Worm (Caenorhabditis elegans) whole organism, L1 larva: ENCODE data around the gene C27D6.15.
A peak's percentile ranks its signal among the peaks of the same experiment; 100 is the strongest.

Experiments
- F16B12.6 ChIP-seq: fragments of 150-350 bp; optimal IDR thresholded peaks from 2 replicates; lab custom pipeline; 2014; ENCODE audit warnings: missing biosample characterization, missing genetic modification characterization
- alr-1 ChIP-seq: fragments of 200-800 bp; sonication (Bioruptor generic); optimal IDR thresholded peaks from 2 replicates; lab custom pipeline; 2018; ENCODE audit warnings: borderline replicate concordance, mild to moderate bottlenecking, missing genetic modification characterization, missing compliant biosample characterization
- aly-2 ChIP-seq: fragments of 150-350 bp; optimal IDR thresholded peaks from 2 replicates; lab custom pipeline; 2014; ENCODE audit warnings: missing biosample characterization, missing genetic modification characterization
- blmp-1 ChIP-seq: fragments of 150-350 bp; optimal IDR thresholded peaks from 2 replicates; lab custom pipeline; 2014; ENCODE audit warnings: missing biosample characterization, missing genetic modification characterization
- dpl-1 ChIP-seq, 3 experiments: fragments of 150-350 bp in 2 of 3; sonication (generic microtip) in 1 of 3; optimal IDR thresholded peaks; 2 replicates each; lab custom pipeline; 2014 to 2017; ENCODE audit warnings: missing biosample characterization in 3 of 3, missing genetic modification characterization in 3 of 3, missing genetic modification reagents in 3 of 3
- dsc-1 ChIP-seq: sonication (generic microtip); optimal IDR thresholded peaks from 2 replicates; lab custom pipeline; 2016; ENCODE audit warnings: mild to moderate bottlenecking, missing genetic modification characterization, missing compliant biosample characterization
- efl-1 ChIP-seq, 4 experiments: fragments of 150-350 bp; optimal IDR thresholded peaks in 3 of 4; peaks in 1 of 4; 1 replicate in 1 of 4; 2 replicates in 3 of 4; lab custom pipeline; 2014; ENCODE audit warnings: missing biosample characterization in 2 of 4, missing genetic modification characterization in 2 of 4, missing genetic modification reagents in 2 of 4
- efl-3 ChIP-seq: fragments of 200-800 bp; sonication (Bioruptor generic); optimal IDR thresholded peaks from 2 replicates; lab custom pipeline; 2018; ENCODE audit warnings: mild to moderate bottlenecking, missing genetic modification characterization, missing compliant biosample characterization
- elt-2 ChIP-seq: sonication (generic microtip); optimal IDR thresholded peaks from 2 replicates; lab custom pipeline; 2016; ENCODE audit warnings: missing genetic modification characterization, mild to moderate bottlenecking, inconsistent platforms, missing compliant biosample characterization, missing genetic modification reagents
- fkh-10 ChIP-seq: sonication (generic microtip); optimal IDR thresholded peaks from 2 replicates; lab custom pipeline; 2017; ENCODE audit warnings: missing biosample characterization, missing genetic modification reagents, missing genetic modification characterization
- fkh-8 ChIP-seq: sonication (generic microtip); optimal IDR thresholded peaks from 2 replicates; lab custom pipeline; 2016; ENCODE audit warnings: mild to moderate bottlenecking, missing genetic modification characterization, missing compliant biosample characterization
- fos-1 ChIP-seq: fragments of 150-350 bp; optimal IDR thresholded peaks from 2 replicates; lab custom pipeline; 2014; ENCODE audit warnings: missing biosample characterization, missing genetic modification characterization
- grh-1 ChIP-seq: fragments of 200-800 bp; sonication (Bioruptor generic); IDR thresholded peaks from 2 replicates; pipeline ENCODE4 v1.3.6; 2022; ENCODE audit warnings: missing genetic modification reagents, missing genetic modification characterization, missing compliant biosample characterization
- hlh-17 ChIP-seq: fragments of 200-800 bp; sonication (Bioruptor generic); optimal IDR thresholded peaks from 2 replicates; lab custom pipeline; 2018; ENCODE audit warnings: missing genetic modification characterization, mild to moderate bottlenecking, missing compliant biosample characterization, moderate library complexity, borderline replicate concordance
- hlh-4 ChIP-seq: sonication (generic microtip); optimal IDR thresholded peaks from 2 replicates; lab custom pipeline; 2016; ENCODE audit warnings: mild to moderate bottlenecking, missing genetic modification characterization, missing compliant biosample characterization
- jun-1 ChIP-seq: fragments of 150-350 bp; optimal IDR thresholded peaks from 2 replicates; lab custom pipeline; 2014; ENCODE audit warnings: missing biosample characterization, missing genetic modification reagents, missing genetic modification characterization
- lin-13 ChIP-seq: fragments of 150-350 bp; optimal IDR thresholded peaks from 2 replicates; lab custom pipeline; 2014; ENCODE audit warnings: missing biosample characterization, missing genetic modification reagents, missing genetic modification characterization
- lin-14 ChIP-seq: fragments of 200-800 bp; sonication (Bioruptor generic); optimal IDR thresholded peaks from 2 replicates; lab custom pipeline; 2018; ENCODE audit warnings: mild to moderate bottlenecking, missing genetic modification characterization, moderate library complexity, missing compliant biosample characterization
- lin-15B ChIP-seq: fragments of 150-350 bp; sonication (generic microtip); optimal IDR thresholded peaks from 3 replicates; lab custom pipeline; 2014; ENCODE audit warnings: missing biosample characterization, missing genetic modification characterization
- lin-35 ChIP-seq, 2 experiments: fragments of 150-350 bp; optimal IDR thresholded peaks; 2 replicates each; lab custom pipeline; 2014; ENCODE audit warnings: missing biosample characterization in 2 of 2, missing genetic modification characterization in 2 of 2, missing genetic modification reagents in 2 of 2
- lir-3 ChIP-seq: sonication (generic microtip); optimal IDR thresholded peaks from 2 replicates; lab custom pipeline; 2016; ENCODE audit warnings: mild to moderate bottlenecking, missing genetic modification characterization, moderate library complexity, missing compliant biosample characterization; ENCODE audit not compliant: poor library complexity
- lsy-2 ChIP-seq, 2 experiments: fragments of 150-350 bp; optimal IDR thresholded peaks; 2 replicates each; lab custom pipeline; 2014; ENCODE audit warnings: missing biosample characterization in 2 of 2, missing genetic modification characterization in 2 of 2
- mef-2 ChIP-seq: fragments of 150-350 bp; optimal IDR thresholded peaks from 2 replicates; lab custom pipeline; 2014; ENCODE audit warnings: missing biosample characterization, missing genetic modification characterization
- mep-1 ChIP-seq: fragments of 150-350 bp; optimal IDR thresholded peaks from 2 replicates; lab custom pipeline; 2014; ENCODE audit warnings: missing biosample characterization, missing genetic modification characterization
- nhr-20 ChIP-seq: sonication (generic microtip); optimal IDR thresholded peaks from 2 replicates; lab custom pipeline; 2016; ENCODE audit warnings: mild to moderate bottlenecking, missing genetic modification characterization, missing compliant biosample characterization
- nhr-237 ChIP-seq: fragments of 150-350 bp; optimal IDR thresholded peaks from 2 replicates; lab custom pipeline; 2014; ENCODE audit warnings: missing biosample characterization, missing genetic modification characterization
- nhr-47 ChIP-seq: sonication (generic microtip); optimal IDR thresholded peaks from 2 replicates; lab custom pipeline; 2016; ENCODE audit warnings: mild to moderate bottlenecking, missing genetic modification characterization, moderate library complexity, missing compliant biosample characterization
- nhr-71 ChIP-seq: sonication (generic microtip); optimal IDR thresholded peaks from 2 replicates; lab custom pipeline; 2016; ENCODE audit warnings: mild to moderate bottlenecking, missing genetic modification characterization, moderate library complexity, missing compliant biosample characterization
- nhr-77 ChIP-seq: fragments of 150-350 bp; optimal IDR thresholded peaks from 2 replicates; lab custom pipeline; 2014; ENCODE audit warnings: missing biosample characterization, missing genetic modification characterization
- nhr-84 ChIP-seq: sonication (generic microtip); optimal IDR thresholded peaks from 2 replicates; lab custom pipeline; 2017; ENCODE audit warnings: missing biosample characterization, missing genetic modification characterization
- nhr-85 ChIP-seq: sonication (generic microtip); peaks from one replicate; lab custom pipeline; 2016; ENCODE audit warnings: missing genetic modification characterization, inconsistent platforms, missing compliant biosample characterization
- rnt-1 ChIP-seq: sonication (generic microtip); optimal IDR thresholded peaks from 2 replicates; lab custom pipeline; 2016; ENCODE audit warnings: mild to moderate bottlenecking, missing genetic modification characterization, moderate library complexity, missing compliant biosample characterization
- sox-4 ChIP-seq: sonication (generic microtip); optimal IDR thresholded peaks from 2 replicates; lab custom pipeline; 2016; ENCODE audit warnings: missing genetic modification characterization, missing compliant biosample characterization
- sup-37 ChIP-seq: fragments of 200-800 bp; sonication (Bioruptor generic); optimal IDR thresholded peaks from 2 replicates; lab custom pipeline; 2018; ENCODE audit warnings: mild to moderate bottlenecking, missing genetic modification characterization, missing compliant biosample characterization
- swsn-7 ChIP-seq: sonication (generic microtip); optimal IDR thresholded peaks from 2 replicates; lab custom pipeline; 2016; ENCODE audit warnings: missing genetic modification characterization, missing compliant biosample characterization
- tlp-1 ChIP-seq: fragments of 150-350 bp; optimal IDR thresholded peaks from 2 replicates; lab custom pipeline; 2014; ENCODE audit warnings: missing biosample characterization, missing genetic modification characterization
- unc-86 ChIP-seq: sonication (generic microtip); optimal IDR thresholded peaks from 2 replicates; lab custom pipeline; 2016; ENCODE audit warnings: missing genetic modification characterization, missing compliant biosample characterization
- zag-1 ChIP-seq: fragments of 150-350 bp; optimal IDR thresholded peaks from 2 replicates; lab custom pipeline; 2014; ENCODE audit warnings: missing biosample characterization, missing genetic modification characterization
- ztf-11 ChIP-seq, 2 experiments: sonication (generic microtip); optimal IDR thresholded peaks; 2 replicates each; lab custom pipeline; 2016 to 2017; ENCODE audit warnings: missing genetic modification characterization in 2 of 2, missing biosample characterization in 1 of 2, missing compliant biosample characterization in 1 of 2
- ztf-4 ChIP-seq: fragments of 150-350 bp; optimal IDR thresholded peaks from 2 replicates; lab custom pipeline; 2014; ENCODE audit warnings: missing biosample characterization, missing genetic modification characterization

The C27D6.15 gene

ce11 chrII:5183207-5183606, 11.5 kb downstream of the C27D6.15 start:
- TF ChIP-seq lsy-2 (tag; optimal IDR thresholded peaks at IDR 0.05; lab: Kevin White, UChicago) (no peak), nhr-85 (tag; lab: Kevin White, UChicago) (peak; percentile 52), lin-13 (GFP tag; lab: Kevin White, UChicago) (no peak), lin-14 (peak; percentile 18), swsn-7 (tag; lab: Kevin White, UChicago) (peak; percentile 3), F16B12.6 (tag; lab: Kevin White, UChicago) (no peak), dsc-1 (tag; lab: Kevin White, UChicago) (peak; percentile 63), blmp-1 (tag; lab: Kevin White, UChicago) (peak; percentile 19), sox-4 (tag; lab: Kevin White, UChicago) (no peak), ztf-4 (peak; percentile 16), nhr-47 (peak; percentile 22), fkh-8 (no peak), nhr-20 (tag; lab: Kevin White, UChicago) (peak; percentile 9), nhr-71 (peak; percentile 44)
- TF ChIP-seq, all 84 proteins: peak for 9

- TF ChIP-seq nhr-71 (peak; percentile 43), lir-3 (tag; lab: Kevin White, UChicago) (no peak), hlh-17 (GFP tag; lab: Kevin White, UChicago) (no peak), lsy-2 (tag; optimal IDR thresholded peaks at IDR 0.05; lab: Kevin White, UChicago) (no peak), dpl-1 (GFP tag; optimal IDR thresholded peaks at IDR 0.05; lab: Kevin White, UChicago) (no peak), elt-2 (tag; lab: Kevin White, UChicago) (peak; percentile 98), lin-15B (tag; lab: Kevin White, UChicago) (no peak), hlh-4 (tag; lab: Kevin White, UChicago) (no peak), alr-1 (tag; lab: Kevin White, UChicago) (no peak)
Measured at ce11 chrII:5184661-5185545, 13.2 kb downstream of the C27D6.15 start.

- peak; percentile 97 for TF ChIP-seq elt-2 (tag; lab: Kevin White, UChicago)
- no peak for TF ChIP-seq nhr-77 (tag; lab: Kevin White, UChicago)
- peak; percentile 44 for TF ChIP-seq tlp-1
- TF ChIP-seq efl-1 (optimal IDR thresholded peaks at IDR 0.05; lab: Kevin White, UChicago): no peak
- TF ChIP-seq efl-1 (GFP tag; optimal IDR thresholded peaks at IDR 0.05 in 1 of 2; lab: Kevin White, UChicago): no peak
- peak; percentile 36 for TF ChIP-seq nhr-71
- TF ChIP-seq lin-14: peak; percentile 23
Measured at ce11 chrII:5185955-5186539, 14.3 kb downstream of the C27D6.15 start.

- TF ChIP-seq elt-2 (tag; lab: Kevin White, UChicago) (peak; percentile 88), nhr-47 (no peak), nhr-237 (tag; lab: Kevin White, UChicago) (no peak)
Measured at ce11 chrII:5186870-5187269, 15.2 kb downstream of the C27D6.15 start.

ce11 chrII:5187469-5187868, 15.8 kb downstream of the C27D6.15 start, which contains the start of gene crh-2:
Gene crh-2 (minus strand): TSS chrII:5187569.
- TF ChIP-seq tlp-1 (no peak), grh-1 (no peak), sup-37 (GFP tag; lab: Kevin White, UChicago) (no peak), blmp-1 (tag; lab: Kevin White, UChicago) (no peak), efl-3 (GFP tag; lab: Kevin White, UChicago) (no peak)

ce11 chrII:5187934-5188333, 16.2 kb downstream of the C27D6.15 start:
- TF ChIP-seq ztf-11 (tag; optimal IDR thresholded peaks at IDR 0.05; lab: Kevin White, UChicago) (no peak), zag-1 (tag; lab: Kevin White, UChicago) (no peak), unc-86 (tag; lab: Kevin White, UChicago) (no peak), fos-1 (no peak), lin-35 (GFP tag; optimal IDR thresholded peaks at IDR 0.05; lab: Kevin White, UChicago) (no peak), mep-1 (tag; lab: Kevin White, UChicago) (no peak), mef-2 (no peak), aly-2 (no peak), lsy-2 (tag; optimal IDR thresholded peaks at IDR 0.05; lab: Kevin White, UChicago) (no peak), nhr-84 (tag; lab: Kevin White, UChicago) (no peak), rnt-1 (tag; lab: Kevin White, UChicago) (no peak), jun-1 (tag; lab: Kevin White, UChicago) (no peak), hlh-17 (GFP tag; lab: Kevin White, UChicago) (no peak), fkh-10 (GFP tag; lab: Kevin White, UChicago) (no peak), lin-15B (tag; lab: Kevin White, UChicago) (no peak)
